Worm (Caenorhabditis elegans): ENCODE results near the gene tag-89.

ce11 chrIV:11414920-11415319 is 20.6 kb downstream of the tag-89 start, which contains the start of gene F22B3.10:
- TF ChIP-seq snpc-4 (tag; optimal IDR thresholded peaks at IDR 0.05) (no peak), nhr-12 (tag; optimal IDR thresholded peaks at IDR 0.05) (no peak), pqm-1 (tag; optimal IDR thresholded peaks at IDR 0.05) (no peak), unc-39 (tag; optimal IDR thresholded peaks at IDR 0.05) (no peak), skn-1 (tag; optimal IDR thresholded peaks at IDR 0.05) (no peak)

Data from whole organism, L3 larva.